Worm (Caenorhabditis elegans) whole organism, L4 larva: ENCODE data around the gene csa-1.

Source experiments
- D1046.2 ChIP-seq: fragments of 200-800 bp; sonication (Bioruptor generic); IDR thresholded peaks from 2 replicates; pipeline ENCODE4 v1.3.6; 2022; ENCODE audit warnings: missing genetic modification characterization, missing compliant biosample characterization
- F44E2.7 ChIP-seq: fragments of 200-800 bp; sonication (Bioruptor generic); IDR thresholded peaks from 2 replicates; pipeline ENCODE4 v2.1.2; 2022; ENCODE audit warnings: missing genetic modification characterization, missing compliant biosample characterization
- F49E8.2 ChIP-seq: sonication (generic microtip); optimal IDR thresholded peaks from 2 replicates; lab custom pipeline; 2016; ENCODE audit warnings: missing compliant biosample characterization, mild to moderate bottlenecking, missing genetic modification characterization, borderline replicate concordance
- T26A8.4 ChIP-seq: fragments of 200-800 bp; sonication (Bioruptor generic); IDR thresholded peaks from 2 replicates; pipeline ENCODE4 v1.3.6; 2022; ENCODE audit warnings: missing genetic modification characterization, missing compliant biosample characterization
- Y105C5A.15 ChIP-seq: fragments of 200-800 bp; sonication (Bioruptor generic); IDR thresholded peaks from 2 replicates; pipeline ENCODE4 v1.3.6; 2022; ENCODE audit warnings: missing genetic modification characterization, missing compliant biosample characterization
- Y5F2A.4 ChIP-seq: fragments of 200-800 bp; sonication (Bioruptor generic); optimal IDR thresholded peaks from 2 replicates; lab custom pipeline; 2018; ENCODE audit warnings: mild to moderate bottlenecking, missing genetic modification characterization, missing compliant biosample characterization
- ZK546.5 ChIP-seq, 2 experiments: sonication (generic microtip); optimal IDR thresholded peaks; 2 replicates each; lab custom pipeline; 2017; ENCODE audit warnings: missing biosample characterization in 2 of 2, missing genetic modification characterization in 2 of 2
- aha-1 ChIP-seq: fragments of 150-350 bp; peaks from one replicate; lab custom pipeline; 2014; ENCODE audit warnings: missing biosample characterization, missing genetic modification characterization
- aly-2 ChIP-seq: sonication (generic microtip); optimal IDR thresholded peaks from 2 replicates; lab custom pipeline; 2018; ENCODE audit warnings: missing biosample characterization, missing genetic modification characterization
- attf-4 ChIP-seq: sonication (generic microtip); optimal IDR thresholded peaks from 3 replicates; lab custom pipeline; 2017; ENCODE audit warnings: missing biosample characterization, missing genetic modification characterization
- ceh-28 ChIP-seq: fragments of 150-350 bp; optimal IDR thresholded peaks from 2 replicates; lab custom pipeline; 2014; ENCODE audit warnings: missing biosample characterization, missing genetic modification reagents, missing genetic modification characterization
- ceh-32 ChIP-seq: sonication (generic microtip); optimal IDR thresholded peaks from 2 replicates; lab custom pipeline; 2016; ENCODE audit warnings: mild to moderate bottlenecking, missing genetic modification characterization, missing compliant biosample characterization; ENCODE audit not compliant: poor library complexity
- ceh-82 ChIP-seq: sonication (generic microtip); optimal IDR thresholded peaks from 2 replicates; lab custom pipeline; 2017; ENCODE audit warnings: missing biosample characterization, missing genetic modification characterization
- daf-12 ChIP-seq: fragments of 150-350 bp; optimal IDR thresholded peaks from 2 replicates; lab custom pipeline; 2014; ENCODE audit warnings: missing biosample characterization, missing genetic modification reagents, missing genetic modification characterization
- daf-16 ChIP-seq, 3 experiments: sonication (generic microtip); optimal IDR thresholded peaks; 2 replicates each; lab custom pipeline; 2016 to 2017; ENCODE audit warnings: missing genetic modification characterization in 3 of 3, missing genetic modification reagents in 3 of 3, mild to moderate bottlenecking in 2 of 3, missing compliant biosample characterization in 2 of 3, missing biosample characterization in 1 of 3, moderate library complexity in 1 of 3
- dmd-6 ChIP-seq: fragments of 200-800 bp; sonication (Bioruptor generic); IDR thresholded peaks from 2 replicates; pipeline ENCODE4 v1.3.6; 2022; ENCODE audit warnings: missing genetic modification reagents, missing genetic modification characterization, missing compliant biosample characterization
- egl-43 ChIP-seq: fragments of 200-800 bp; sonication (Bioruptor generic); IDR thresholded peaks from 2 replicates; pipeline ENCODE4 v1.3.6; 2022; ENCODE audit warnings: missing genetic modification reagents, missing genetic modification characterization, missing compliant biosample characterization
- fkh-10 ChIP-seq: fragments of 150-350 bp; optimal IDR thresholded peaks from 2 replicates; lab custom pipeline; 2014; ENCODE audit warnings: missing biosample characterization, missing genetic modification reagents, missing genetic modification characterization
- hif-1 ChIP-seq, 2 experiments: sonication (generic microtip); optimal IDR thresholded peaks; 2 replicates each; lab custom pipeline; 2016 to 2017; ENCODE audit warnings: missing compliant biosample characterization in 2 of 2, missing genetic modification characterization in 2 of 2, missing genetic modification reagents in 2 of 2, missing genotype in 2 of 2, mild to moderate bottlenecking in 1 of 2
- hlh-11 ChIP-seq: fragments of 200-800 bp; sonication (Bioruptor generic); optimal IDR thresholded peaks from 2 replicates; lab custom pipeline; 2018; ENCODE audit warnings: mild to moderate bottlenecking, missing genetic modification characterization, missing compliant biosample characterization
- hlh-30 ChIP-seq: sonication (generic microtip); optimal IDR thresholded peaks from 2 replicates; lab custom pipeline; 2017; ENCODE audit warnings: antibody characterized with exemption, mild to moderate bottlenecking, missing genetic modification characterization, missing compliant biosample characterization; ENCODE audit not compliant: insufficient read depth
- jun-1 ChIP-seq: fragments of 150-350 bp; optimal IDR thresholded peaks from 2 replicates; lab custom pipeline; 2014; ENCODE audit warnings: missing biosample characterization, missing genetic modification reagents, missing genetic modification characterization
- lin-1 ChIP-seq: fragments of 200-800 bp; sonication (Bioruptor generic); IDR thresholded peaks from 2 replicates; pipeline ENCODE4 v1.3.6; 2022; ENCODE audit warnings: missing genetic modification reagents, missing genetic modification characterization, missing compliant biosample characterization
- lin-29 ChIP-seq: fragments of 200-800 bp; sonication (Bioruptor generic); IDR thresholded peaks from 2 replicates; pipeline ENCODE4 v1.3.6; 2022; ENCODE audit warnings: missing genetic modification reagents, missing genetic modification characterization, missing compliant biosample characterization
- lir-3 ChIP-seq: sonication (generic microtip); optimal IDR thresholded peaks from 2 replicates; lab custom pipeline; 2016; ENCODE audit warnings: mild to moderate bottlenecking, missing genetic modification characterization, missing compliant biosample characterization
- lsy-2 ChIP-seq, 2 experiments: fragments of 150-350 bp in 1 of 2; sonication (generic microtip) in 1 of 2; optimal IDR thresholded peaks; 2 replicates each; lab custom pipeline; 2014 to 2017; ENCODE audit warnings: missing biosample characterization in 2 of 2, missing genetic modification characterization in 2 of 2
- madf-9 ChIP-seq: fragments of 200-800 bp; sonication (Bioruptor generic); conservative IDR thresholded peaks from 2 replicates; pipeline ENCODE4 v1.3.6; 2022; ENCODE audit warnings: missing genetic modification reagents, missing genetic modification characterization, missing compliant biosample characterization
- mdl-1 ChIP-seq, 2 experiments: fragments of 150-350 bp in 1 of 2; sonication (generic microtip) in 1 of 2; optimal IDR thresholded peaks; 2 replicates each; lab custom pipeline; 2014 to 2017; ENCODE audit warnings: missing biosample characterization in 2 of 2, missing genetic modification characterization in 2 of 2
- mes-2 ChIP-seq: sonication (generic microtip); optimal IDR thresholded peaks from 2 replicates; lab custom pipeline; 2016; ENCODE audit warnings: missing genotype, mild to moderate bottlenecking, missing genetic modification characterization, missing compliant biosample characterization; ENCODE audit not compliant: poor library complexity, severe bottlenecking
- mxl-2 ChIP-seq: fragments of 200-800 bp; sonication (Bioruptor generic); conservative IDR thresholded peaks from 2 replicates; pipeline ENCODE4 v1.3.6; 2022; ENCODE audit warnings: missing genetic modification reagents, missing genetic modification characterization, missing compliant biosample characterization
- nhr-102 ChIP-seq: sonication (generic microtip); optimal IDR thresholded peaks from 2 replicates; lab custom pipeline; 2016; ENCODE audit warnings: mild to moderate bottlenecking, missing genetic modification characterization, moderate library complexity, missing compliant biosample characterization
- nhr-11 ChIP-seq: fragments of 150-350 bp; optimal IDR thresholded peaks from 2 replicates; lab custom pipeline; 2014; ENCODE audit warnings: missing biosample characterization, missing genetic modification characterization
- nhr-111 ChIP-seq: fragments of 200-800 bp; sonication (Bioruptor generic); optimal IDR thresholded peaks from 2 replicates; lab custom pipeline; 2018; ENCODE audit warnings: mild to moderate bottlenecking, missing genetic modification characterization, missing compliant biosample characterization
- nhr-41 ChIP-seq: fragments of 200-800 bp; sonication (Bioruptor generic); IDR thresholded peaks from 2 replicates; pipeline ENCODE4 v1.3.6; 2022; ENCODE audit warnings: missing genetic modification reagents, missing genetic modification characterization, missing compliant biosample characterization
- nhr-42 ChIP-seq: fragments of 200-800 bp; sonication (Bioruptor generic); IDR thresholded peaks from 2 replicates; pipeline ENCODE4 v1.3.6; 2022; ENCODE audit warnings: missing genetic modification characterization, missing compliant biosample characterization
- nhr-48 ChIP-seq: sonication (generic microtip); optimal IDR thresholded peaks from 2 replicates; lab custom pipeline; 2016; ENCODE audit warnings: mild to moderate bottlenecking, missing genetic modification characterization, missing compliant biosample characterization
- nhr-6 ChIP-seq: fragments of 150-350 bp; optimal IDR thresholded peaks from 2 replicates; lab custom pipeline; 2014; ENCODE audit warnings: missing biosample characterization, missing genetic modification characterization
- nhr-77 ChIP-seq: fragments of 150-350 bp; optimal IDR thresholded peaks from 2 replicates; lab custom pipeline; 2014; ENCODE audit warnings: missing biosample characterization, missing genetic modification characterization
- php-3 ChIP-seq: fragments of 200-800 bp; sonication (Bioruptor generic); IDR thresholded peaks from 2 replicates; pipeline ENCODE4 v1.3.6; 2022; ENCODE audit warnings: missing genetic modification reagents, missing genetic modification characterization, missing compliant biosample characterization
- set-16 ChIP-seq: fragments of 200-800 bp; sonication (Bioruptor generic); IDR thresholded peaks from 2 replicates; pipeline ENCODE4 v1.3.6; 2022; ENCODE audit warnings: missing genetic modification reagents, missing genetic modification characterization, missing compliant biosample characterization
- skn-1 ChIP-seq: fragments of 150-350 bp; optimal IDR thresholded peaks from 2 replicates; lab custom pipeline; 2014; ENCODE audit warnings: missing biosample characterization, missing genetic modification characterization
- snpc-4 ChIP-seq: fragments of 150-350 bp; optimal IDR thresholded peaks from 2 replicates; lab custom pipeline; 2014; ENCODE audit warnings: missing biosample characterization, missing genetic modification characterization
- spr-1 ChIP-seq: sonication (generic microtip); optimal IDR thresholded peaks from 2 replicates; lab custom pipeline; 2016; ENCODE audit warnings: mild to moderate bottlenecking, missing genetic modification characterization, missing compliant biosample characterization
- spr-3 ChIP-seq: fragments of 200-800 bp; sonication (Bioruptor generic); optimal IDR thresholded peaks from 2 replicates; lab custom pipeline; 2018; ENCODE audit warnings: mild to moderate bottlenecking, missing genetic modification characterization, missing compliant biosample characterization
- tag-97 ChIP-seq: fragments of 200-800 bp; sonication (Bioruptor generic); IDR thresholded peaks from 2 replicates; pipeline ENCODE4 v1.3.6; 2022; ENCODE audit warnings: missing genetic modification characterization, missing compliant biosample characterization
- tra-1 ChIP-seq: fragments of 200-800 bp; sonication (Bioruptor generic); IDR thresholded peaks from 2 replicates; pipeline ENCODE4 v1.3.6; 2022; ENCODE audit warnings: missing genetic modification reagents, missing genetic modification characterization, missing compliant biosample characterization
- vab-7 ChIP-seq: fragments of 200-800 bp; sonication (Bioruptor generic); IDR thresholded peaks from 2 replicates; pipeline ENCODE4 v1.3.6; 2022; ENCODE audit warnings: missing genetic modification reagents, missing genetic modification characterization, missing compliant biosample characterization
- zag-1 ChIP-seq: fragments of 150-350 bp; optimal IDR thresholded peaks from 2 replicates; lab custom pipeline; 2014; ENCODE audit warnings: missing biosample characterization, missing genetic modification characterization
- zip-2 ChIP-seq: fragments of 150-350 bp; optimal IDR thresholded peaks from 2 replicates; lab custom pipeline; 2014; ENCODE audit warnings: missing biosample characterization, missing genetic modification characterization

The csa-1 gene

ce11 chrII:9325555-9325954 is 6.0 kb upstream of the csa-1 start (continued):
- TF ChIP-seq php-3 (GFP tag; lab: Robert Waterston, UW) (0 out of 2 replicates have a peak, but pooled peaks have one; percentile 16), ceh-32 (tag; lab: Kevin White, UChicago) (no peak), mes-2 (no peak), lsy-2 (tag; optimal IDR thresholded peaks at IDR 0.05; lab: Kevin White, UChicago) (no peak), hlh-30 (tag; lab: Kevin White, UChicago) (no peak), lin-29 (GFP tag; lab: Robert Waterston, UW) (no peak), snpc-4 (no peak), spr-3 (GFP tag; lab: Kevin White, UChicago) (no peak), aha-1 (no peak), hlh-11 (tag; lab: Kevin White, UChicago) (peak; percentile 81), nhr-11 (tag; lab: Kevin White, UChicago) (no peak), Y105C5A.15 (no peak)

DNA sequence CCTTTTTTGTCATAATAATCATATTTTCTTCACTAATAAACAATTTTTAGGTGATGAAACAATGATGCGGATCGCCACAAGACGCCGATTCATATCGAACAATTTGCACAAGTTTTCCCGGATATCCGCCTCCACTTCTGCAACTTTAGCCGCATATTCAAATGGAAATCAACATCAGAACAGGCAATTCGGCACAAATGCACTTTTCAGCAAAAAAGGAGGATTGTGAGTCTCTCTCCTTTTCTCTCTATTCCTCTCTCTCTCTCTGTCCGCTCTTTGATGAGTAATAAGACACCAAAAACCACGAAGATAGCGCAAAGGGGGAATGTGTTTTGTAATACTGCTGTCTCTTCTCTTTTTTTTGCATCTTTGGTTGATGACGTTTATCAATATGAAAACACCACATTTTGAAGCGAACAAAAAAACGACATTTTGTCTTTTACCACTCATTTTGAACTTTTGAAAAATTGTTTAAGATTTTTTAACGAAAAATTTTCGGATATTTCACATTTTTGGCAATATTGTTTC is 5.4 kb upstream of the csa-1 start, which contains the start of gene eat-3:
eat-3 (plus strand) TSS at position 51 of the 528 bp plus-strand sequence.
- TF ChIP-seq mes-2 (peak; percentile 24), tag-97 (GFP tag; lab: Robert Waterston, UW) (no peak), vab-7 (no peak), nhr-102 (tag; lab: Kevin White, UChicago) (no peak), attf-4 (tag; lab: Kevin White, UChicago) (no peak), mdl-1 (tag; optimal IDR thresholded peaks at IDR 0.05; lab: Kevin White, UChicago) (peak in 1 of 2 experiments; percentile 40), zip-2 (tag; lab: Kevin White, UChicago) (no peak), egl-43 (GFP tag; lab: Robert Waterston, UW) (no peak), tra-1 (GFP tag; lab: Robert Waterston, UW) (no peak), daf-16 (GFP tag; optimal IDR thresholded peaks at IDR 0.05; lab: Kevin White, UChicago) (no peak), daf-16 (tag; optimal IDR thresholded peaks at IDR 0.05; lab: Kevin White, UChicago) (peak; percentile 23), nhr-48 (no peak), nhr-41 (GFP tag; lab: Robert Waterston, UW) (no peak), daf-12 (tag; lab: Kevin White, UChicago) (no peak), F44E2.7 (GFP tag; lab: Robert Waterston, UW) (no peak), fkh-10 (GFP tag; lab: Kevin White, UChicago) (no peak), jun-1 (tag; lab: Kevin White, UChicago) (no peak), Y105C5A.15 (no peak), skn-1 (tag; lab: Kevin White, UChicago) (no peak), ceh-28 (tag; lab: Kevin White, UChicago) (no peak), ZK546.5 (tag; optimal IDR thresholded peaks at IDR 0.05; lab: Kevin White, UChicago) (no peak), mxl-2 (GFP tag; lab: Robert Waterston, UW) (no peak), T26A8.4 (GFP tag; lab: Robert Waterston, UW) (no peak), ceh-82 (no peak), dmd-6 (GFP tag; lab: Robert Waterston, UW) (no peak), nhr-111 (no peak), zag-1 (tag; lab: Kevin White, UChicago) (no peak), nhr-42 (GFP tag; lab: Robert Waterston, UW) (no peak), nhr-77 (tag; lab: Kevin White, UChicago) (peak; percentile 36), Y5F2A.4 (no peak), nhr-6 (tag; lab: Kevin White, UChicago) (peak; percentile 34), lin-1 (GFP tag; lab: Robert Waterston, UW) (no peak), madf-9 (GFP tag; lab: Robert Waterston, UW) (no peak), set-16 (GFP tag; lab: Robert Waterston, UW) (no peak), aha-1 (peak; percentile 70), D1046.2 (no peak), aly-2 (tag; lab: Kevin White, UChicago) (no peak), lsy-2 (tag; optimal IDR thresholded peaks at IDR 0.05; lab: Kevin White, UChicago) (peak in 1 of 2 experiments; percentile 59), hlh-11 (tag; lab: Kevin White, UChicago) (peak; percentile 33), spr-1 (tag; lab: Kevin White, UChicago) (no peak), lir-3 (tag; lab: Kevin White, UChicago) (no peak), F49E8.2 (tag; lab: Kevin White, UChicago) (no peak), hif-1 (tag; optimal IDR thresholded peaks at IDR 0.05; lab: Kevin White, UChicago) (peak in 1 of 2 experiments; percentile 53)
